Fruit fly (Drosophila melanogaster) whole organism, embryonic: ENCODE measurements around the gene cni.

ENCODE experiments used
- Adf1 ChIP-seq: fragments of 200-800 bp; sonication (Bioruptor generic); IDR thresholded peaks from 2 replicates; pipeline ENCODE4 v1.3.6; 2022; ENCODE audit warnings: missing biosample characterization, missing genetic modification characterization
- CG10274 ChIP-seq: fragments of 200-800 bp; sonication (Bioruptor generic); optimal IDR thresholded peaks from 3 replicates; lab custom pipeline; 2017; ENCODE audit warnings: missing biosample characterization, mild to moderate bottlenecking, missing genetic modification characterization
- CG11456 ChIP-seq: fragments of 200-800 bp; sonication (Bioruptor generic); IDR thresholded peaks from 3 replicates; pipeline ENCODE4 v1.3.6; 2022; ENCODE audit warnings: missing biosample characterization, missing genetic modification characterization
- CG12299 ChIP-seq: fragments of 200-800 bp; sonication (Bioruptor generic); optimal IDR thresholded peaks from 2 replicates; lab custom pipeline; 2018; ENCODE audit warnings: missing biosample characterization, mild to moderate bottlenecking, missing genetic modification characterization
- CG13123 ChIP-seq: fragments of 200-800 bp; sonication (Bioruptor generic); optimal IDR thresholded peaks from 2 replicates; lab custom pipeline; 2016; ENCODE audit warnings: missing biosample characterization, missing genetic modification characterization
- CG13894 ChIP-seq: fragments of 200-800 bp; sonication (Bioruptor generic); optimal IDR thresholded peaks from 3 replicates; lab custom pipeline; 2018; ENCODE audit warnings: missing biosample characterization, mild to moderate bottlenecking, missing genetic modification characterization, moderate library complexity
- CG14441 ChIP-seq: fragments of 200-800 bp; sonication (Bioruptor generic); IDR thresholded peaks from 2 replicates; pipeline ENCODE4 v1.3.6; 2022; ENCODE audit warnings: missing biosample characterization, missing genetic modification characterization
- CG15011 ChIP-seq: fragments of 200-800 bp; sonication (Bioruptor generic); optimal IDR thresholded peaks from 3 replicates; lab custom pipeline; 2018; ENCODE audit warnings: missing biosample characterization, mild to moderate bottlenecking, missing genetic modification characterization
- CG17612 ChIP-seq: fragments of 200-800 bp; sonication (Bioruptor generic); IDR thresholded peaks from 2 replicates; pipeline ENCODE4 v1.3.6; 2022; ENCODE audit warnings: missing biosample characterization, missing genetic modification characterization
- CG17912 ChIP-seq: fragments of 200-800 bp; sonication (Bioruptor generic); optimal IDR thresholded peaks from 2 replicates; lab custom pipeline; 2018; ENCODE audit warnings: missing biosample characterization, mild to moderate bottlenecking, missing genetic modification characterization
- CG2889 ChIP-seq: fragments of 200-800 bp; sonication (Bioruptor generic); IDR thresholded peaks from 3 replicates; pipeline ENCODE4 v1.3.6; 2022; ENCODE audit warnings: missing biosample characterization, missing genetic modification characterization
- CG3726 ChIP-seq: fragments of 200-800 bp; sonication (Bioruptor generic); IDR thresholded peaks from 3 replicates; pipeline ENCODE4, ENCODE4 v1.3.6; 2022; ENCODE audit warnings: missing biosample characterization, missing genetic modification characterization
- CG7271 ChIP-seq: fragments of 200-800 bp; sonication (Bioruptor generic); optimal IDR thresholded peaks from 2 replicates; lab custom pipeline; 2018; ENCODE audit warnings: missing biosample characterization, mild to moderate bottlenecking, missing genetic modification characterization, moderate library complexity
- CG7987 ChIP-seq: fragments of 200-800 bp; sonication (Bioruptor generic); optimal IDR thresholded peaks from 2 replicates; lab custom pipeline; 2018; ENCODE audit warnings: missing biosample characterization, mild to moderate bottlenecking, missing genetic modification characterization, moderate library complexity
- CG8089 ChIP-seq: fragments of 200-800 bp; sonication (Bioruptor generic); optimal IDR thresholded peaks from 3 replicates; lab custom pipeline; 2016; ENCODE audit warnings: missing biosample characterization, missing genetic modification characterization
- CG8388 ChIP-seq: fragments of 200-800 bp; sonication (Bioruptor generic); optimal IDR thresholded peaks from 2 replicates; lab custom pipeline; 2019; ENCODE audit warnings: missing biosample characterization, mild to moderate bottlenecking, missing genetic modification characterization, moderate library complexity
- CG9215 ChIP-seq: fragments of 200-800 bp; sonication (Bioruptor generic); IDR thresholded peaks from 2 replicates; pipeline ENCODE4 v1.3.6; 2022; ENCODE audit warnings: missing biosample characterization, missing genetic modification characterization
- CG9876 ChIP-seq: fragments of 200-800 bp; sonication (Bioruptor generic); optimal IDR thresholded peaks from 2 replicates; lab custom pipeline; 2016; ENCODE audit warnings: missing biosample characterization, missing genetic modification characterization
- D19A ChIP-seq: fragments of 200-800 bp; optimal IDR thresholded peaks from 3 replicates; lab custom pipeline; 2019; ENCODE audit warnings: missing biosample characterization, mild to moderate bottlenecking, missing genetic modification characterization, moderate library complexity
- D19B ChIP-seq: fragments of 200-800 bp; sonication (Bioruptor generic); optimal IDR thresholded peaks from 2 replicates; lab custom pipeline; 2017; ENCODE audit warnings: missing biosample characterization, mild to moderate bottlenecking, missing genetic modification characterization
- E2f2 ChIP-seq: fragments of 200-800 bp; sonication (Bioruptor generic); IDR thresholded peaks from 2 replicates; pipeline ENCODE4 v1.3.6; 2022; ENCODE audit warnings: missing biosample characterization, missing genetic modification characterization
- Ets65A ChIP-seq: fragments of 200-800 bp; sonication (Bioruptor generic); peaks from one replicate; lab custom pipeline; 2016; ENCODE audit warnings: missing biosample characterization, missing genetic modification characterization
- Gug ChIP-seq: fragments of 200-800 bp; sonication (Bioruptor generic); IDR thresholded peaks from 4 replicates; pipeline ENCODE4 v1.3.6; 2022; ENCODE audit warnings: missing biosample characterization, missing genetic modification characterization
- Hr3 ChIP-seq: fragments of 200-800 bp; sonication (Bioruptor generic); optimal IDR thresholded peaks from 3 replicates; lab custom pipeline; 2016; ENCODE audit warnings: missing biosample characterization, missing genetic modification characterization
- Hr51 ChIP-seq, 2 experiments: fragments of 200-800 bp; sonication (Bioruptor generic); optimal IDR thresholded peaks; 2 replicates in 1 of 2; 3 replicates in 1 of 2; lab custom pipeline; 2016 to 2018; ENCODE audit warnings: missing biosample characterization in 2 of 2, missing genetic modification characterization in 2 of 2, mild to moderate bottlenecking in 1 of 2, moderate library complexity in 1 of 2
- Hr78 ChIP-seq, 2 experiments: fragments of 200-800 bp in 1 of 2; fragments of >200 bp in 1 of 2; sonication (Bioruptor generic) in 1 of 2; optimal IDR thresholded peaks; 2 replicates each; lab custom pipeline; 2017 to 2019; ENCODE audit warnings: missing biosample characterization in 2 of 2, missing genetic modification characterization in 2 of 2, mild to moderate bottlenecking in 1 of 2, moderate library complexity in 1 of 2
- Mrtf ChIP-seq: fragments of 200-800 bp; sonication (Bioruptor generic); IDR thresholded peaks from 3 replicates; pipeline ENCODE4 v1.3.6; 2022; ENCODE audit warnings: missing biosample characterization, missing genetic modification characterization
- Neu2 ChIP-seq: fragments of 200-800 bp; sonication (Bioruptor generic); optimal IDR thresholded peaks from 3 replicates; lab custom pipeline; 2016; ENCODE audit warnings: missing biosample characterization, missing genetic modification characterization, borderline replicate concordance
- NfI ChIP-seq: fragments of 200-800 bp; sonication (Bioruptor generic); optimal IDR thresholded peaks from 3 replicates; lab custom pipeline; 2018; ENCODE audit warnings: missing biosample characterization, mild to moderate bottlenecking, missing genetic modification characterization, moderate library complexity
- Optix ChIP-seq: fragments of 200-800 bp; sonication (Bioruptor generic); IDR thresholded peaks from 3 replicates; pipeline ENCODE4 v1.3.6; 2022; ENCODE audit warnings: missing biosample characterization, missing genetic modification characterization
- Rfx ChIP-seq: fragments of 200-800 bp; sonication (Bioruptor generic); IDR thresholded peaks from 2 replicates; pipeline ENCODE4 v1.3.6; 2022; ENCODE audit warnings: missing biosample characterization, missing genetic modification characterization
- Sox102F ChIP-seq: fragments of 200-800 bp; sonication (Bioruptor generic); optimal IDR thresholded peaks from 2 replicates; lab custom pipeline; 2018; ENCODE audit warnings: missing biosample characterization, mild to moderate bottlenecking, missing genetic modification characterization, moderate library complexity
- Vsx1 ChIP-seq: fragments of 200-800 bp; sonication (Bioruptor generic); optimal IDR thresholded peaks from 2 replicates; lab custom pipeline; 2017; ENCODE audit warnings: missing biosample characterization, mild to moderate bottlenecking, missing genetic modification characterization, missing genetic modification reagents
- cad ChIP-seq: fragments of >200 bp; optimal IDR thresholded peaks from 2 replicates; lab custom pipeline; 2017; ENCODE audit warnings: missing biosample characterization, missing genetic modification characterization
- cas ChIP-seq: fragments of 200-800 bp; sonication (Bioruptor generic); IDR thresholded peaks from 2 replicates; pipeline ENCODE4 v1.3.6; 2022; ENCODE audit warnings: missing biosample characterization, missing genetic modification characterization
- chm ChIP-seq: fragments of 200-800 bp; sonication (Bioruptor generic); IDR thresholded peaks from 2 replicates; pipeline ENCODE4 v1.3.6; 2022; ENCODE audit warnings: missing biosample characterization, missing genetic modification characterization
- dimm ChIP-seq: fragments of 200-800 bp; sonication (Bioruptor generic); IDR thresholded peaks from 2 replicates; pipeline ENCODE4 v1.3.6; 2022; ENCODE audit warnings: missing biosample characterization, missing genetic modification characterization
- dpn ChIP-seq, 2 experiments: fragments of 200-800 bp; sonication (Bioruptor generic); optimal IDR thresholded peaks; 3 replicates each; lab custom pipeline; 2016; ENCODE audit warnings: missing biosample characterization in 2 of 2, missing genetic modification characterization in 2 of 2
- fru ChIP-seq: fragments of >200 bp; optimal IDR thresholded peaks from 2 replicates; lab custom pipeline; 2017
- jigr1 ChIP-seq: fragments of 200-800 bp; sonication (Bioruptor generic); IDR thresholded peaks from 3 replicates; pipeline ENCODE4 v1.3.6; 2022; ENCODE audit warnings: missing biosample characterization, missing genetic modification characterization
- lmd ChIP-seq: fragments of 200-800 bp; sonication (Bioruptor generic); IDR thresholded peaks from 2 replicates; pipeline ENCODE4 v1.3.6; 2022; ENCODE audit warnings: missing biosample characterization, missing genetic modification characterization
- otp ChIP-seq: fragments of 200-800 bp; sonication (Bioruptor generic); IDR thresholded peaks from 3 replicates; pipeline ENCODE4, ENCODE4 v1.3.6; 2022; ENCODE audit warnings: missing biosample characterization, missing genetic modification characterization
- pan ChIP-seq, 4 experiments: fragments of >200 bp in 3 of 4; fragments of 200-800 bp in 1 of 4; sonication (Bioruptor generic) in 1 of 4; optimal IDR thresholded peaks in 3 of 4; IDR thresholded peaks in 1 of 4; 2 replicates each; pipeline versions ENCODE4 v1.3.6 to Lab custom; 2017 to 2022; ENCODE audit warnings: missing biosample characterization in 2 of 4, missing genetic modification characterization in 2 of 4, mixed read lengths in 1 of 4
- pita ChIP-seq: fragments of 200-800 bp; sonication (Bioruptor generic); optimal IDR thresholded peaks from 2 replicates; lab custom pipeline; 2017; ENCODE audit warnings: missing biosample characterization, mild to moderate bottlenecking, missing genetic modification characterization
- repo ChIP-seq: fragments of 200-800 bp; sonication (Bioruptor generic); optimal IDR thresholded peaks from 2 replicates; lab custom pipeline; 2016; ENCODE audit warnings: missing biosample characterization, missing genetic modification characterization
- run ChIP-seq: fragments of 200-800 bp; sonication (Bioruptor generic); optimal IDR thresholded peaks from 3 replicates; lab custom pipeline; 2018; ENCODE audit warnings: missing biosample characterization, mild to moderate bottlenecking, missing genetic modification characterization
- salm ChIP-seq: fragments of 200-800 bp; sonication (Bioruptor generic); optimal IDR thresholded peaks from 2 replicates; lab custom pipeline; 2018; ENCODE audit warnings: missing biosample characterization, mild to moderate bottlenecking, missing genetic modification characterization
- schlank ChIP-seq: fragments of 200-800 bp; sonication (Bioruptor generic); optimal IDR thresholded peaks from 2 replicates; lab custom pipeline; 2018; ENCODE audit warnings: missing biosample characterization, mild to moderate bottlenecking, missing genetic modification characterization
- sqz ChIP-seq: fragments of 200-800 bp; sonication (Bioruptor generic); optimal IDR thresholded peaks from 3 replicates; lab custom pipeline; 2018; ENCODE audit warnings: missing biosample characterization, mild to moderate bottlenecking, missing genetic modification characterization
- sug ChIP-seq: fragments of 200-800 bp; optimal IDR thresholded peaks from 2 replicates; lab custom pipeline; 2019; ENCODE audit warnings: missing biosample characterization, mild to moderate bottlenecking, missing genetic modification characterization, moderate library complexity
- vfl ChIP-seq: fragments of 200-800 bp; sonication (Bioruptor generic); optimal IDR thresholded peaks from 2 replicates; lab custom pipeline; 2016; ENCODE audit warnings: missing biosample characterization, missing genetic modification characterization

Gene cni

dm6 chr2L:16286360-16287005 lies 24.0 kb downstream of the cni start (continued):
- TF ChIP-seq E2f2 (GFP tag; lab: Robert Waterston, UW), result no peak
- TF ChIP-seq CG17612 (GFP tag; lab: Robert Waterston, UW), result no peak
- peak; percentile 50 for TF ChIP-seq CG7271 (tag; lab: Kevin White, UChicago)
- no peak for TF ChIP-seq jigr1 (GFP tag; lab: Robert Waterston, UW)
- no peak for TF ChIP-seq Mrtf
- no peak for TF ChIP-seq fru
- TF ChIP-seq Neu2 (GFP tag; lab: Kevin White, UChicago), result no peak
- peak; percentile 80 for TF ChIP-seq D19A (tag; lab: Kevin White, UChicago)
- no peak for TF ChIP-seq CG11456 (GFP tag; lab: Robert Waterston, UW)
- peak; percentile 77 to 90 for TF ChIP-seq Hr51 (GFP tag; optimal IDR thresholded peaks at IDR 0.05; lab: Kevin White, UChicago)
- peak; percentile 81 for TF ChIP-seq NfI
- peak; percentile 73 for TF ChIP-seq CG13123
- no peak for TF ChIP-seq cas (GFP tag; lab: Robert Waterston, UW)
- peak; percentile 81 for TF ChIP-seq CG15011 (GFP tag; lab: Kevin White, UChicago)
- TF ChIP-seq pita (GFP tag; lab: Kevin White, UChicago), result no peak
- TF ChIP-seq CG17912 (GFP tag; lab: Kevin White, UChicago), result peak; percentile 40
- no peak for TF ChIP-seq chm (GFP tag; lab: Robert Waterston, UW)
- peak in 1 of 2 experiments; percentile 37 for TF ChIP-seq Hr78 (GFP tag; optimal IDR thresholded peaks at IDR 0.05; lab: Kevin White, UChicago)
- peak; percentile 28 for TF ChIP-seq CG13894 (tag; lab: Kevin White, UChicago)
- no peak for TF ChIP-seq lmd (GFP tag; lab: Robert Waterston, UW)
- TF ChIP-seq sug (tag; lab: Kevin White, UChicago), result peak; percentile 50
- no peak for TF ChIP-seq otp (GFP tag; lab: Robert Waterston, UW)
- TF ChIP-seq D19B (GFP tag; lab: Kevin White, UChicago), result peak; percentile 82
- TF ChIP-seq Rfx (GFP tag; lab: Robert Waterston, UW), result no peak
- TF ChIP-seq CG12299 (tag; lab: Kevin White, UChicago), result peak; percentile 68
- peak; percentile 69 for TF ChIP-seq CG7987
- no peak for TF ChIP-seq dimm (GFP tag; lab: Robert Waterston, UW)
- TF ChIP-seq CG8089 (GFP tag; lab: Kevin White, UChicago), result peak; percentile 55
- peak; percentile 65 for TF ChIP-seq schlank
- peak; percentile 92 for TF ChIP-seq Ets65A (GFP tag; lab: Kevin White, UChicago)
- TF ChIP-seq Hr3 (GFP tag; lab: Kevin White, UChicago), result peak; percentile 79
- TF ChIP-seq run (tag; lab: Kevin White, UChicago), result peak; percentile 74
- TF ChIP-seq CG14441 (GFP tag; lab: Robert Waterston, UW), result no peak
- no peak for TF ChIP-seq CG3726 (GFP tag; lab: Robert Waterston, UW)
- TF ChIP-seq Vsx1, result peak; percentile 54
- TF ChIP-seq Optix, result no peak
- peak; percentile 45 for TF ChIP-seq vfl (GFP tag; lab: Kevin White, UChicago)
- TF ChIP-seq repo (GFP tag; lab: Kevin White, UChicago), result peak; percentile 32
- no peak for TF ChIP-seq cad (GFP tag; lab: Kevin White, UChicago)
- peak; percentile 87 for TF ChIP-seq Sox102F (GFP tag; lab: Kevin White, UChicago)
- peak; percentile 68 for TF ChIP-seq CG9876 (GFP tag; lab: Kevin White, UChicago)
- TF ChIP-seq CG9215 (GFP tag; lab: Robert Waterston, UW), result no peak
- no peak for TF ChIP-seq CG2889
- TF ChIP-seq Gug, result peak; percentile 91
- TF ChIP-seq sqz, result peak; percentile 78
- peak; percentile 75 for TF ChIP-seq CG10274 (GFP tag; lab: Kevin White, UChicago)
- no peak for TF ChIP-seq Adf1
- TF ChIP-seq salm (tag; lab: Kevin White, UChicago), result peak; percentile 75
- no peak for TF ChIP-seq pan (optimal IDR thresholded peaks at IDR 0.05; lab: Kevin White, UChicago)
- no peak for TF ChIP-seq pan (GFP tag; optimal IDR thresholded peaks at IDR 0.05 in 1 of 2, IDR thresholded peaks at IDR 0.05 in 1 of 2)
- peak; percentile 79 to 88 for TF ChIP-seq dpn (GFP tag; optimal IDR thresholded peaks at IDR 0.05; lab: Kevin White, UChicago)
- peak; percentile 81 for TF ChIP-seq CG8388 (GFP tag; lab: Kevin White, UChicago)
